Worm (Caenorhabditis elegans) whole organism, L2 larva: ENCODE results near the gene Y59A8B.24.

Experiments used
- C34F6.9 ChIP-seq: fragments of 150-350 bp; optimal IDR thresholded peaks from 2 replicates; lab custom pipeline; 2014; ENCODE audit warnings: missing biosample characterization, missing genetic modification characterization
- Y55F3AM.14 ChIP-seq: fragments of 200-800 bp; sonication (Bioruptor generic); optimal IDR thresholded peaks from 2 replicates; lab custom pipeline; 2018; ENCODE audit warnings: mild to moderate bottlenecking, missing genetic modification characterization, missing compliant biosample characterization
- ZK546.5 ChIP-seq: sonication (generic microtip); optimal IDR thresholded peaks from 2 replicates; lab custom pipeline; 2017; ENCODE audit warnings: missing biosample characterization, missing genetic modification characterization
- alr-1 ChIP-seq: fragments of 150-350 bp; optimal IDR thresholded peaks from 2 replicates; lab custom pipeline; 2014; ENCODE audit warnings: missing biosample characterization, missing genetic modification characterization
- ama-1 ChIP-seq: fragments of 150-350 bp; optimal IDR thresholded peaks from 2 replicates; lab custom pipeline; 2018; ENCODE audit warnings: inconsistent platforms
- ceh-16 ChIP-seq: fragments of 150-350 bp; optimal IDR thresholded peaks from 2 replicates; lab custom pipeline; 2014; ENCODE audit warnings: missing biosample characterization, missing genetic modification characterization
- ceh-82 ChIP-seq: fragments of 150-350 bp; optimal IDR thresholded peaks from 2 replicates; lab custom pipeline; 2014; ENCODE audit warnings: missing biosample characterization, missing genetic modification characterization
- crh-2 ChIP-seq: sonication (generic microtip); optimal IDR thresholded peaks from 2 replicates; lab custom pipeline; 2017; ENCODE audit warnings: missing biosample characterization, missing genetic modification characterization
- elt-3 ChIP-seq: sonication (generic microtip); optimal IDR thresholded peaks from 2 replicates; lab custom pipeline; 2017; ENCODE audit warnings: missing biosample characterization, missing genetic modification characterization
- gmeb-1 ChIP-seq: fragments of 150-350 bp; optimal IDR thresholded peaks from 2 replicates; lab custom pipeline; 2014; ENCODE audit warnings: missing biosample characterization, missing genetic modification characterization
- lin-11 ChIP-seq: fragments of 150-350 bp; sonication (generic microtip); optimal IDR thresholded peaks from 2 replicates; lab custom pipeline; 2014; ENCODE audit warnings: missing biosample characterization, missing genetic modification characterization, inconsistent platforms, mixed read lengths
- lin-39 ChIP-seq: fragments of 150-350 bp; optimal IDR thresholded peaks from 2 replicates; lab custom pipeline; 2014; ENCODE audit warnings: missing biosample characterization, missing genetic modification reagents, missing genetic modification characterization
- lsy-2 ChIP-seq, 2 experiments: fragments of 150-350 bp in 1 of 2; sonication (generic microtip) in 1 of 2; optimal IDR thresholded peaks; 2 replicates each; lab custom pipeline; 2014 to 2017; ENCODE audit warnings: missing biosample characterization in 2 of 2, missing genetic modification characterization in 2 of 2
- mab-5 ChIP-seq: fragments of 150-350 bp; optimal IDR thresholded peaks from 2 replicates; lab custom pipeline; 2014; ENCODE audit warnings: missing biosample characterization, missing genetic modification characterization
- mbf-1 ChIP-seq: sonication (generic microtip); optimal IDR thresholded peaks from 2 replicates; lab custom pipeline; 2017; ENCODE audit warnings: missing biosample characterization, missing genetic modification characterization
- mdl-1 ChIP-seq, 2 experiments: fragments of 150-350 bp in 1 of 2; sonication (generic microtip) in 1 of 2; optimal IDR thresholded peaks; 2 replicates each; lab custom pipeline; 2017; ENCODE audit warnings: missing biosample characterization in 2 of 2, missing genetic modification characterization in 2 of 2
- nhr-10 ChIP-seq: sonication (generic microtip); optimal IDR thresholded peaks from 2 replicates; lab custom pipeline; 2017; ENCODE audit warnings: missing biosample characterization, missing genetic modification characterization
- nhr-11 ChIP-seq: fragments of 150-350 bp; optimal IDR thresholded peaks from 2 replicates; lab custom pipeline; 2014; ENCODE audit warnings: missing biosample characterization, missing genetic modification characterization
- nhr-12 ChIP-seq: fragments of 150-350 bp; optimal IDR thresholded peaks from 2 replicates; lab custom pipeline; 2014; ENCODE audit warnings: missing biosample characterization, missing genetic modification characterization
- nhr-129 ChIP-seq: fragments of 150-350 bp; optimal IDR thresholded peaks from 2 replicates; lab custom pipeline; 2014; ENCODE audit warnings: missing biosample characterization, missing genetic modification characterization
- nhr-21 ChIP-seq: fragments of 150-350 bp; optimal IDR thresholded peaks from 2 replicates; lab custom pipeline; 2014; ENCODE audit warnings: missing biosample characterization, missing genetic modification characterization
- nhr-237 ChIP-seq: fragments of 150-350 bp; optimal IDR thresholded peaks from 2 replicates; lab custom pipeline; 2014; ENCODE audit warnings: missing biosample characterization, missing genetic modification characterization
- nhr-6 ChIP-seq: fragments of 150-350 bp; optimal IDR thresholded peaks from 2 replicates; lab custom pipeline; 2014; ENCODE audit warnings: missing biosample characterization, missing genetic modification characterization
- nhr-77 ChIP-seq: fragments of 150-350 bp; optimal IDR thresholded peaks from 2 replicates; lab custom pipeline; 2014; ENCODE audit warnings: missing biosample characterization, missing genetic modification characterization
- peb-1 ChIP-seq: fragments of 150-350 bp; optimal IDR thresholded peaks from 2 replicates; lab custom pipeline; 2014; ENCODE audit warnings: missing biosample characterization, missing genetic modification characterization
- sem-4 ChIP-seq: fragments of 150-350 bp; optimal IDR thresholded peaks from 2 replicates; lab custom pipeline; 2014; ENCODE audit warnings: missing biosample characterization, missing genetic modification reagents, missing genetic modification characterization
- skn-1 ChIP-seq: sonication (generic microtip); optimal IDR thresholded peaks from 2 replicates; lab custom pipeline; 2017; ENCODE audit warnings: missing biosample characterization, missing genetic modification characterization
- sma-3 ChIP-seq: sonication (generic microtip); optimal IDR thresholded peaks from 2 replicates; lab custom pipeline; 2016; ENCODE audit warnings: missing genetic modification reagents, missing genetic modification characterization, missing compliant biosample characterization
- unc-39 ChIP-seq: fragments of 150-350 bp; optimal IDR thresholded peaks from 2 replicates; lab custom pipeline; 2014; ENCODE audit warnings: missing biosample characterization, missing genetic modification characterization
- unc-55 ChIP-seq: fragments of 150-350 bp; sonication (generic microtip); optimal IDR thresholded peaks from 3 replicates; lab custom pipeline; 2014; ENCODE audit warnings: missing biosample characterization, missing genetic modification reagents, missing genetic modification characterization
- unc-62 ChIP-seq: fragments of 150-350 bp; optimal IDR thresholded peaks from 2 replicates; lab custom pipeline; 2014; ENCODE audit warnings: missing biosample characterization, missing genetic modification reagents, missing genetic modification characterization
- zag-1 ChIP-seq: fragments of 150-350 bp; optimal IDR thresholded peaks from 2 replicates; lab custom pipeline; 2014; ENCODE audit warnings: missing biosample characterization, missing genetic modification characterization
- ztf-11 ChIP-seq: sonication (generic microtip); optimal IDR thresholded peaks from 2 replicates; lab custom pipeline; 2017; ENCODE audit warnings: missing biosample characterization, missing genetic modification characterization
- ztf-4 ChIP-seq: fragments of 150-350 bp; optimal IDR thresholded peaks from 2 replicates; lab custom pipeline; 2014; ENCODE audit warnings: missing biosample characterization, missing genetic modification characterization

Gene Y59A8B.24

DNA sequence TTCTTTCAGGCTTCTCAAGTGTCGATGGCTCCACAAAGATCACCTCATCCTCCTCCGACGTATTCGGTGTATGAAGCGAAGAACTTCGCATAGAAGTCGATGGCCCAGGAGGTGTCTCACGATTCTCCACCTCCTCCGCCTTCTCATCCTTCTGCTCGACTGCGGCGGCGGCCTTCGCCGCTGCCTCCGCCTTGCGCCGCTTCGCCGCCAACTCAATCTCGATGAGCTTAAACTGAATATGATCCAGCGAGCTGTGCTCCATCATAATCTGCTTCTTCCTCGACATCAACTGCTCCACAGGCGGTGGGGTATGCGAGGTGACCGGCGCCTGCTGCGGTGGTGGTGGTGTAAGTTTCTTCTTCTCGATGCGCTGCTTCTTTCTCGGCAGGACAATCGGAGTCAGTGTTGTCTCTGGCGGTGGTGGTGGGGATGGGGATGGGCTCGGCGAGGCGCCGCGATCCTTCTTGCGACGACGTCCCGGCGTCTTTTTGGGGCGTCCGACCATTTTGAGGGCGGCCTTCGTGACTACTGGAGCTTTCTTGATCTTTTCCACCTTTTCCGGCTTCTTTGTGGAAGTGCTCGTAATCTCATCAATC is 7.8 kb upstream of the Y59A8B.24 start:
- TF ChIP-seq ceh-16 (tag; lab: Kevin White, UChicago) (no peak), nhr-237 (tag; lab: Kevin White, UChicago) (no peak), ztf-4 (tag; lab: Kevin White, UChicago) (no peak), ztf-11 (tag; lab: Kevin White, UChicago) (no peak), ZK546.5 (tag; lab: Kevin White, UChicago) (no peak), zag-1 (tag; lab: Kevin White, UChicago) (no peak)

DNA sequence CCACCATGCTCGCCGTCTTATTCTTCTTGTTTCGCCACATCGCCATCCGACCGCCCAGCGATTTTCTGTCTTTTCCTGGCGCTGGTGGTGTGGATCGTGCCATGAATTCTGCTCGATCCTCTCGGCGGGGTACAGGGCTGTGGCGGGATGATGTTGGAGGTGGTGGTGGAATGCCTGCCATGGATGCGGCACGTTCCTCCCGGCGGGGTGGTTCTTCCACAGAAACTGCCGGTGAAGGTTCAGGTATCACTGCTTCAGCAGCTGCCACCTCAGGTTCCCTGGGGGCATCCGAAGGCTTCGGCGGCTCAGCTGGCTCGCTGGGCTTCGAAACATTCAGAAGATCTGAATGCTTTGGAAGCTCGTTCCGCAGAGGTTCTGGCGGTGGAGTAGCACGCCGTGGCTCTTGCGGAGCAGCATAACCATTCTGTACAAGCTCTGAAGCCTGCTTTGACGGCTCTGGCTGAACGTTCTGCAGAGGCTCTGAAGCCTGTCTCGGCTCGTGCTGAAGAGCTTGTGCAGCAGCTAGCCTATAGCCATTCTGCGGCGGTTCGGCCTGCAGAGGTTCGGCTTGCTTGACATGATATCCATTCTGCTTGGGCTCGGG is 6.8 kb upstream of the Y59A8B.24 start:
- TF ChIP-seq Y55F3AM.14 (no peak), mdl-1 (tag; optimal IDR thresholded peaks at IDR 0.05; lab: Kevin White, UChicago) (no peak), crh-2 (tag; lab: Kevin White, UChicago) (no peak), mab-5 (tag; lab: Kevin White, UChicago) (no peak), lsy-2 (tag; optimal IDR thresholded peaks at IDR 0.05; lab: Kevin White, UChicago) (no peak), skn-1 (tag; lab: Kevin White, UChicago) (no peak), C34F6.9 (tag; lab: Kevin White, UChicago) (no peak), alr-1 (tag; lab: Kevin White, UChicago) (no peak), nhr-21 (no peak), nhr-11 (tag; lab: Kevin White, UChicago) (no peak), nhr-77 (tag; lab: Kevin White, UChicago) (no peak), peb-1 (no peak), unc-39 (tag; lab: Kevin White, UChicago) (no peak), lin-39 (tag; lab: Kevin White, UChicago) (no peak), ceh-82 (tag; lab: Kevin White, UChicago) (no peak)
- TF ChIP-seq, all 48 proteins: peak for 0

DNA sequence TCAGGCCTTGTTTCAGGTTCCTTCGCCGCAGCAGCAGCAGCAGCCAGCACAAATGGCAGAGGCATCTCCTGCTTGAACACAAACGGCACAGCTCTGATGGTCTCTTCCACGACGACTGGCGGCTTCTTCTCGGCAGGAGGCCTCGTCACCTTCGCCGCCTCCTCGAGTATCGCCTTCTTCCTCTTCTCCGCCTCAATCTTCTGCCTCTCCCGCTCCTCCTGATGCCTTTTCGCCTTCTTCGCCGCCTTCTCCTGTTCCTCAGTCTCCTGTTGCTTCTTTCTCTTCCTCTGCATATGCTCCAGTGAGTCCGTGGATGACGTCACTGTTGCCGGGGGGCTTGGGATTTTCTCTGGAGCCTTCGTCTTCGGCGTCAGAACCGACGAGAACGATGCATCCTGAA is 6.3 kb upstream of the Y59A8B.24 start:
- TF ChIP-seq mab-5 (tag; lab: Kevin White, UChicago) (no peak), alr-1 (tag; lab: Kevin White, UChicago) (no peak), ztf-4 (tag; lab: Kevin White, UChicago) (no peak), nhr-12 (tag; lab: Kevin White, UChicago) (no peak), unc-62 (GFP tag; lab: Kevin White, UChicago) (no peak), sem-4 (tag; lab: Kevin White, UChicago) (no peak), mbf-1 (tag; lab: Kevin White, UChicago) (no peak), ztf-11 (tag; lab: Kevin White, UChicago) (no peak), nhr-129 (tag; lab: Kevin White, UChicago) (no peak), nhr-11 (tag; lab: Kevin White, UChicago) (no peak), nhr-77 (tag; lab: Kevin White, UChicago) (no peak), gmeb-1 (tag; lab: Kevin White, UChicago) (no peak), elt-3 (tag; lab: Kevin White, UChicago) (no peak), nhr-6 (no peak)

DNA sequence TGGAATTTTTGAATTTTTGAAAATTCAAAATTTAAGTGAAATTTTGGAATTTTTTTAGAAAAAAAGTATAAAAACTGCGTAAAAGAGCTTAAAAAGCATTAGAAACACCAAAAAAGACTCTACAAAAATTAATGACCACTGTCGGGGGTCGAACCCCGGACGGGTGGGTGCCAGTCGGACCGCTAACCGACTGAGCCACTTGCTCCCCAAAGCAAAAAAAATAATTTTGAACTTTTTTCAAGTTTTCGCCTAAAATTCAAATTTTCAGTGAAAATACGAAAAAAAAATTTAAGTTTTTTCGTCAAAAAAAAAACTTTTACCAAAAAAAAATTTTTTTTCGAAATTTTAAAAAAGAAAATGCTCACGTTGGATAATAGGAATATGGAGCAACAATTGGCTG is 4.5 kb upstream of the Y59A8B.24 start:
- TF ChIP-seq sma-3 (GFP tag; lab: Kevin White, UChicago) (no peak), mdl-1 (tag; optimal IDR thresholded peaks at IDR 0.05; lab: Kevin White, UChicago) (no peak), nhr-129 (tag; lab: Kevin White, UChicago) (no peak), ama-1 (lab: Kevin White, UChicago) (no peak), nhr-10 (no peak), elt-3 (tag; lab: Kevin White, UChicago) (no peak), nhr-6 (no peak), ZK546.5 (tag; lab: Kevin White, UChicago) (no peak), unc-55 (GFP tag; lab: Kevin White, UChicago) (no peak), nhr-21 (no peak), mbf-1 (tag; lab: Kevin White, UChicago) (no peak), crh-2 (tag; lab: Kevin White, UChicago) (no peak), lin-11 (tag; lab: Kevin White, UChicago) (no peak)
- TF ChIP-seq, all 48 proteins: peak for 0
